Worm (Caenorhabditis elegans) whole organism, early embryonic: ENCODE measurements around the gene C25H3.10.

Experiments
- ama-1 ChIP-seq: fragments of 150-350 bp; optimal IDR thresholded peaks from 2 replicates; lab custom pipeline; 2014
- ceh-13 ChIP-seq: fragments of 200-800 bp; sonication (Bioruptor generic); optimal IDR thresholded peaks from 2 replicates; lab custom pipeline; 2018; ENCODE audit warnings: mild to moderate bottlenecking, missing genetic modification characterization, missing compliant biosample characterization
- pes-1 ChIP-seq: fragments of 200-800 bp; sonication (Bioruptor generic); IDR thresholded peaks from 2 replicates; pipeline ENCODE4 v1.3.6; 2022; ENCODE audit warnings: missing genetic modification reagents, missing genetic modification characterization, missing compliant biosample characterization
- tbx-37 ChIP-seq: fragments of 200-800 bp; sonication (Bioruptor generic); conservative IDR thresholded peaks from 2 replicates; pipeline ENCODE4 v1.3.6; 2022; ENCODE audit warnings: missing genetic modification reagents, missing genetic modification characterization, missing compliant biosample characterization
- tra-4 ChIP-seq: sonication (generic microtip); optimal IDR thresholded peaks from 2 replicates; lab custom pipeline; 2017; ENCODE audit warnings: missing genetic modification characterization, missing compliant biosample characterization

DNA sequence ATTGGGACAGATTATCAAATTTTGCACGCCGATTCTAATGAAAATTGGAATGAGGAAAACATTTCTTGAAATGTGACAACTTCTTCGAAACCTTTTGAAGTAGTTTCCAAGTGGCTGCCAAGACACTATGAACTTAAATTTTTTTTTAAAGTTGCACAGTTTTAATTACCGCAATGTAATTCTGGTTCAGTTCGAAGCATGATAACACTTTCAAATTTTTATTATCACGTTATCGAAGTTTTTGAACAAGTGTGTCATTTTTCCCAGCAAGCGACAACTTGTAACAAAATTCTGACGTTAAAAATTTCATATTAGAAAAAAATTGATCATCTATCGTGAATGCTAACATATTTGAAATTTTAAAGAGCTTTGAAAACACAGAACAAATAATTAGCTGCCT lies 44.0 kb upstream of the C25H3.10 start:
- TF ChIP-seq tbx-37 (GFP tag; lab: Robert Waterston, UW) (no peak), tra-4 (tag; lab: Kevin White, UChicago) (no peak), ama-1 (no peak), ceh-13 (GFP tag; lab: Kevin White, UChicago) (no peak), pes-1 (GFP tag; lab: Robert Waterston, UW) (no peak)
